Fruit fly (Drosophila melanogaster): Measurements from ENCODE around the gene Rpt3.

Rpt3 gene

DNA sequence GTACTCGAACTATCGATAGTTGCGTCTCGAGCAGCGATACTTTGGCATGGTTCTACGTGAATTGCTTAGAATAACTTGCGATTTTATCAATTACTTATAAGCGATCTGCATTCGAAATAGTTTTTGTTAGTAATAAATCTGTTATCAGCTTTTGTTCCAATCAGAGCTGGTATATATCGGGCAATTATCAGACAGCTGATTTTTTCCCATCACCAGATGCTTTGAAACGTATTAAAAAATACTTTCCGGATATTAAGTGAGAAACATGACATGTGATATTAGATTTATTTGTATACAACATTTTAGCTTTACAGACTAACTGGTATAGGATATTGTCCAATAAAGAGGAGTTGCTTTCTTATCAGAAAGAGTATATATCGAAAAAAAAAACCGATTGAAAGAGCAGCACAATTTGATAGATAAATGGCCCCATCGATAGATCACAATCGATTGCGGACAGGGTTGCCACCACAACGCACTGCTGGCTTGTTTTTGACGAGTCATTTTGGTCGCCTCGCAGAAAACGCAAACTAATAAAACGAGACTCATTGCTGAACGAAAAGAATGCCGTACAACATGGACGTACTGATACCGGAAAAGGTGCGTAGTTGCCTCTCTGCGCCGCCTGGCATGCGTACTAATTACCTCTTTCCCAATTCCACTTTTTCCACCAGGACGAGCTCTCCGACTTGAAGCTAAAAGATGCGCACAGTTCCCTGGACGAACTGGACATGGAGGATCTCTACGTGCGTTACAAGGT, at the start of gene Rpt3:
Rpt3 (plus strand) TSS at position 353 of the 760 bp plus-strand sequence.
- TF ChIP-seq CG14711 (tag; optimal IDR thresholded peaks at IDR 0.05) (peak; percentile 91), cic (GFP tag; optimal IDR thresholded peaks at IDR 0.05) (no peak), tj (GFP tag; optimal IDR thresholded peaks at IDR 0.05) (peak; percentile 37), ovo (GFP tag; optimal IDR thresholded peaks at IDR 0.05) (peak; percentile 46), Hr96 (GFP tag; optimal IDR thresholded peaks at IDR 0.05) (no peak), CG11617 (GFP tag; optimal IDR thresholded peaks at IDR 0.05) (peak; percentile 34), Crg-1 (GFP tag; optimal IDR thresholded peaks at IDR 0.05) (no peak), CG33017 (tag; optimal IDR thresholded peaks at IDR 0.05) (no peak), kay (GFP tag; ENCODE audit: borderline replicate concordance) (no peak), CG1620 (GFP tag; optimal IDR thresholded peaks at IDR 0.05) (peak; percentile 34), pad (GFP tag; optimal IDR thresholded peaks at IDR 0.05) (no peak), Mnt (GFP tag; optimal IDR thresholded peaks at IDR 0.05) (no peak), CG7045 (GFP tag; optimal IDR thresholded peaks at IDR 0.05) (no peak), bab1 (GFP tag; optimal IDR thresholded peaks at IDR 0.05) (no peak), CG12768 (GFP tag; optimal IDR thresholded peaks at IDR 0.05) (no peak), CG7101 (tag; optimal IDR thresholded peaks at IDR 0.05) (peak; percentile 33), cnc (optimal IDR thresholded peaks at IDR 0.05) (peak; percentile 86 to 97), Clk (GFP tag; optimal IDR thresholded peaks at IDR 0.05) (no peak), CG5204 (GFP tag; optimal IDR thresholded peaks at IDR 0.05) (no peak), toe (GFP tag; optimal IDR thresholded peaks at IDR 0.05) (no peak)

DNA sequence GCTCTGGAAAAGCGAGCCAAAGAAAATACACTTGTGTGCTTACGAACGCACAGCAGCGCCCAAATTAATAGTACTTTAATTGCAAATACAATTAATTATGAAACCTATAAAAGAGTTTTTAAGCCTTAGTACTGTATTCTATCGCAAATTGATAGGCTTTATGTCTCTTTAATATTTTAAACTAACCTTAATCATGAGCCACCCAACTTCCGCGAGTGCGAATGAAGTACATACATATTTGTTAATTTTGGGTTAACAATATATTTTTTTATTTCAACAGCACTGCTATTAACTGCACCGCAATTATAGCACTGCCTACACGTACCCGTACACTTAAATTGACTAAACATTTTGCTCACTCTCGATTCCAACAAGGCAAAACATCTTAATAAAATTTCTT, 43.7 kb upstream of the Rpt3 start:
- no peak for TF ChIP-seq tj (GFP tag; optimal IDR thresholded peaks at IDR 0.05)
- TF ChIP-seq CG7045 (GFP tag; optimal IDR thresholded peaks at IDR 0.05): peak; percentile 52
- TF ChIP-seq CG7101 (tag; optimal IDR thresholded peaks at IDR 0.05): peak; percentile 56
- TF ChIP-seq toe (GFP tag; optimal IDR thresholded peaks at IDR 0.05): peak; percentile 35
- TF ChIP-seq Hr96 (GFP tag; optimal IDR thresholded peaks at IDR 0.05): no peak
- TF ChIP-seq CG1620 (GFP tag; optimal IDR thresholded peaks at IDR 0.05): no peak
- peak; percentile 9 for TF ChIP-seq CG11617 (GFP tag; optimal IDR thresholded peaks at IDR 0.05)
- no peak for TF ChIP-seq cic (GFP tag; optimal IDR thresholded peaks at IDR 0.05)
- TF ChIP-seq CG12768 (GFP tag; optimal IDR thresholded peaks at IDR 0.05): peak; percentile 53
- TF ChIP-seq bab1 (GFP tag; optimal IDR thresholded peaks at IDR 0.05): peak; percentile 28
- no peak for TF ChIP-seq kay (GFP tag; ENCODE audit: borderline replicate concordance)
- no peak for TF ChIP-seq Mnt (GFP tag; optimal IDR thresholded peaks at IDR 0.05)
- TF ChIP-seq cnc (optimal IDR thresholded peaks at IDR 0.05): no peak
- TF ChIP-seq CG5204 (GFP tag; optimal IDR thresholded peaks at IDR 0.05): peak; percentile 6
- TF ChIP-seq CG14711 (tag; optimal IDR thresholded peaks at IDR 0.05): peak; percentile 50
- peak; percentile 61 for TF ChIP-seq CG33017 (tag; optimal IDR thresholded peaks at IDR 0.05)
- TF ChIP-seq Crg-1 (GFP tag; optimal IDR thresholded peaks at IDR 0.05): no peak
- TF ChIP-seq Clk (GFP tag; optimal IDR thresholded peaks at IDR 0.05): peak; percentile 14
- TF ChIP-seq ovo (GFP tag; optimal IDR thresholded peaks at IDR 0.05): no peak
- TF ChIP-seq pad (GFP tag; optimal IDR thresholded peaks at IDR 0.05): peak; percentile 28

DNA sequence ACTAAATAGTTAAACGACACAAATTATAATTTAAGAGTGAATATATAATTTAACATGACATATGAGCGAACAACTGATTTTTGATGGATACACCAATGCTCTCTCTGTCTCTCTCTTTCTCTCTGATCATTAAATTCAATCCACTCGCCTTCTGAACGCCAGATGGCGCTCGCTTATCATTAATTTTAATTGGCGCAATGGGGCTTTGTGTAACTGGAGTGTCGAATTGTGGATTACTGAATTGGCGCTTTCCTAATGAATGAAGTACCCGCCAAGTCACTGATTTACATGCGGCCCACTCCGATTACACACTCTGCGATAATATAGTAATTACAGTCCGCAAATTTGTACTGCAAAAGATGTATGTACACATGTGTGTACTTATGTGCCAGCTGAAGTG, 43.1 kb upstream of the Rpt3 start:
- TF ChIP-seq CG11617 (GFP tag; optimal IDR thresholded peaks at IDR 0.05) (no peak), CG5204 (GFP tag; optimal IDR thresholded peaks at IDR 0.05) (no peak), tj (GFP tag; optimal IDR thresholded peaks at IDR 0.05) (peak; percentile 74), Clk (GFP tag; optimal IDR thresholded peaks at IDR 0.05) (no peak), CG7045 (GFP tag; optimal IDR thresholded peaks at IDR 0.05) (no peak), pad (GFP tag; optimal IDR thresholded peaks at IDR 0.05) (no peak), CG33017 (tag; optimal IDR thresholded peaks at IDR 0.05) (no peak), Crg-1 (GFP tag; optimal IDR thresholded peaks at IDR 0.05) (no peak), bab1 (GFP tag; optimal IDR thresholded peaks at IDR 0.05) (peak; percentile 79)

DNA sequence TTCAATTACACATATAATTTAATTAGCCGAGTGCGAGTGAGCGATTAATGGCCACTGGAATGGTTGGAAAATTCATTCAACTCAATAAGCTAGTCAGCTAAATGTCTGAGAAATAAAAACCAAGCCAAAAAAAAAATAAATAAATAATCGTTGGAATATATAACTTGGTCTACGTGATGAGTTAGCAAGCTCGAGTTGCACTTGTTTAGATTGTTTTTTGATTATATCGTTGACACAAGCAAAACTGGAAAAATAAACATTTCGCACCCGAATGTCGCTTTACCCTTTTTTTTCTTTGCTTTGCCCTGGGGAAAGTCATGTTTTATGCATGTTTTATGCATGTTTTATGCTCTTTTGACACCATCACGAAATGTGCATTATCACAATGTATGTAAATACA, 41.9 kb upstream of the Rpt3 start:
- TF ChIP-seq bab1 (GFP tag; optimal IDR thresholded peaks at IDR 0.05) (no peak), tj (GFP tag; optimal IDR thresholded peaks at IDR 0.05) (peak; percentile 91), ovo (GFP tag; optimal IDR thresholded peaks at IDR 0.05) (no peak)

DNA sequence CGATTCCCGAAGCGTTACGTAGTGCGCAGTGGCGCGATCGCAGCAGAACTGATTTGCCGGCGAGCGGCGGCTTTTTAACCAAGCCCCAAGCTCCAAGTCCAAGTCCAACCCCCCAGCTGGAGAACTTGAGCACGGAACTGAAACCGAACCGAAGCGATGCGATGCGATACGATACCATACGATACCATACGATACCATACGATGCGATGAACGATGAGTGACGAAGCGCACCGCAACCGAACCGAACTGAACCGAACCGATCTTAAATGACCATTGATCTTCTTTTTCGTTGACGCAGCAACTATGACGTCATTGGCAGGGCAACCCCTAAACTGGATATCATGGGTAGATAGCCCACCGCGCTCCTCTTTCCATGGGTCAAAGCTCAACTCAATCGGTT, 38.7 kb upstream of the Rpt3 start, which contains the start of gene sev:
sev (minus strand) TSS at position 50 of the 400 bp plus-strand sequence.
- TF ChIP-seq Crg-1 (GFP tag; optimal IDR thresholded peaks at IDR 0.05): no peak
- peak; percentile 32 for TF ChIP-seq CG12768 (GFP tag; optimal IDR thresholded peaks at IDR 0.05)
- peak; percentile 25 for TF ChIP-seq tj (GFP tag; optimal IDR thresholded peaks at IDR 0.05)

DNA sequence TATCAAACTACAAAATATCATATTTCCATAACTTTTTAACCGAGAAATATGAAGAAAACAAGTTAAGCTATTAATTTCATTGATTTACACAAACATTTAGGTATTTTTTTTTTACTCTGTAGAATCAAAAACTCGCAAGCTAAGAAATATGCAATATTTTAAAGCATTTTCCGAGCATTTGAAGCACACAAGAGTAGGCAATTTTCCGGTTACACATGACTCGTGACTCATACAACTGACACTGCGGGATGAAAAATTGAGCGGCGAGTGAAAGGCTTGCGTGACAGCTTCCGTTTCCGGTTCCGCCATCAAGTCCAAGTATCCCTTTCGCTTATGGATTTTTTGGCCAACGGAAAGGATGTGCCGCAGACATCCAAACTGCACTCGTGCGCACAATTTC, 37.5 kb upstream of the Rpt3 start:
- TF ChIP-seq pad (GFP tag; optimal IDR thresholded peaks at IDR 0.05): peak; percentile 12
- peak; percentile 51 for TF ChIP-seq Hr96 (GFP tag; optimal IDR thresholded peaks at IDR 0.05)
- no peak for TF ChIP-seq CG33017 (tag; optimal IDR thresholded peaks at IDR 0.05)
- TF ChIP-seq Mnt (GFP tag; optimal IDR thresholded peaks at IDR 0.05): peak; percentile 30
- no peak for TF ChIP-seq Clk (GFP tag; optimal IDR thresholded peaks at IDR 0.05)
- TF ChIP-seq bab1 (GFP tag; optimal IDR thresholded peaks at IDR 0.05): peak; percentile 55
- no peak for TF ChIP-seq CG7045 (GFP tag; optimal IDR thresholded peaks at IDR 0.05)
- TF ChIP-seq CG5204 (GFP tag; optimal IDR thresholded peaks at IDR 0.05): no peak
- no peak for TF ChIP-seq kay (GFP tag; ENCODE audit: borderline replicate concordance)
- no peak for TF ChIP-seq CG14711 (tag; optimal IDR thresholded peaks at IDR 0.05)
- no peak for TF ChIP-seq cic (GFP tag; optimal IDR thresholded peaks at IDR 0.05)
- peak; percentile 48 for TF ChIP-seq CG11617 (GFP tag; optimal IDR thresholded peaks at IDR 0.05)
- TF ChIP-seq CG7101 (tag; optimal IDR thresholded peaks at IDR 0.05): peak; percentile 1
- peak; percentile 11 for TF ChIP-seq ovo (GFP tag; optimal IDR thresholded peaks at IDR 0.05)
- no peak for TF ChIP-seq CG12768 (GFP tag; optimal IDR thresholded peaks at IDR 0.05)
- peak; percentile 45 for TF ChIP-seq tj (GFP tag; optimal IDR thresholded peaks at IDR 0.05)

Measured in whole organism, adult.